Worm (Caenorhabditis elegans): Measurements from ENCODE around the gene prp-8.

ce11 chrIII:8201760-8202159 lies 37.6 kb downstream of the prp-8 start:
- 0 out of 2 replicates have a peak, but pooled peaks have one; percentile 8 for TF ChIP-seq dmd-6 (GFP tag; IDR thresholded peaks at IDR 0.05)
- TF ChIP-seq vab-7 (GFP tag; IDR thresholded peaks at IDR 0.05) = 0 out of 2 replicates have a peak, but pooled peaks have one; percentile 35
- no peak for TF ChIP-seq F44E2.7 (GFP tag; IDR thresholded peaks at IDR 0.05)
- no peak for TF ChIP-seq snpc-4 (tag; optimal IDR thresholded peaks at IDR 0.05)
- TF ChIP-seq aha-1 (tag) = no peak
- TF ChIP-seq ztf-11 (tag; optimal IDR thresholded peaks at IDR 0.05) = no peak
- no peak for TF ChIP-seq aly-2 (tag; optimal IDR thresholded peaks at IDR 0.05)
